Worm (Caenorhabditis elegans): ENCODE data around the gene M03E7.1.

ce11 chrV:5601263-5601662 lies 20.2 kb upstream of the M03E7.1 start, which contains the start of gene CD4.8:
- TF ChIP-seq nhr-25 (tag; optimal IDR thresholded peaks at IDR 0.05) (no peak), pha-4 (tag; optimal IDR thresholded peaks at IDR 0.05) (no peak), nhr-43 (tag; optimal IDR thresholded peaks at IDR 0.05; ENCODE audit: poor library complexity, severe bottlenecking) (no peak), ceh-16 (tag; optimal IDR thresholded peaks at IDR 0.05) (no peak), egl-27 (tag; optimal IDR thresholded peaks at IDR 0.05) (no peak)
